Fruit fly (Drosophila melanogaster) whole organism, embryonic: Measurements from ENCODE around the gene U2af50.
A peak's percentile ranks its signal among the peaks of the same experiment; 100 is the strongest.

Source experiments
- Abd-B ChIP-seq: fragments of 200-800 bp; sonication (Bioruptor generic); optimal IDR thresholded peaks from 2 replicates; lab custom pipeline; 2018; ENCODE audit warnings: missing biosample characterization, mild to moderate bottlenecking, missing genetic modification characterization, moderate library complexity
- Awh ChIP-seq: fragments of 200-800 bp; sonication (Bioruptor generic); IDR thresholded peaks from 2 replicates; pipeline ENCODE4, ENCODE4 v1.3.6; 2022; ENCODE audit warnings: missing biosample characterization, missing genetic modification characterization
- CG10209 ChIP-seq: fragments of 200-800 bp; sonication (Bioruptor generic); optimal IDR thresholded peaks from 3 replicates; lab custom pipeline; 2017; ENCODE audit warnings: missing biosample characterization, mild to moderate bottlenecking, missing genetic modification characterization, missing genetic modification reagents
- CG10654 ChIP-seq: fragments of 200-800 bp; sonication (Bioruptor generic); optimal IDR thresholded peaks from 2 replicates; lab custom pipeline; 2016; ENCODE audit warnings: missing biosample characterization, missing genetic modification characterization
- CG11560 ChIP-seq: fragments of 200-800 bp; sonication (Bioruptor generic); IDR thresholded peaks from 3 replicates; pipeline ENCODE4 v1.3.6; 2022; ENCODE audit warnings: missing biosample characterization, missing genetic modification characterization
- CG12942 ChIP-seq: fragments of 200-800 bp; sonication (Bioruptor generic); optimal IDR thresholded peaks from 3 replicates; lab custom pipeline; 2016; ENCODE audit warnings: missing biosample characterization, missing genetic modification characterization
- CG13624 ChIP-seq: fragments of 200-800 bp; sonication (Bioruptor generic); optimal IDR thresholded peaks from 2 replicates; lab custom pipeline; 2016; ENCODE audit warnings: missing biosample characterization, missing genetic modification characterization
- CG14014 ChIP-seq: fragments of 200-800 bp; sonication (Bioruptor generic); IDR thresholded peaks from 2 replicates; pipeline ENCODE4 v1.3.6; 2022; ENCODE audit warnings: missing biosample characterization, missing genetic modification characterization
- CG18262 ChIP-seq: fragments of 200-800 bp; optimal IDR thresholded peaks from 3 replicates; lab custom pipeline; 2019; ENCODE audit warnings: missing biosample characterization, mild to moderate bottlenecking, missing genetic modification characterization, moderate library complexity
- CG2712 ChIP-seq: fragments of 200-800 bp; optimal IDR thresholded peaks from 3 replicates; lab custom pipeline; 2019; ENCODE audit warnings: missing biosample characterization, mild to moderate bottlenecking, missing genetic modification characterization, moderate library complexity
- CG3407 ChIP-seq: fragments of 200-800 bp; sonication (Bioruptor generic); optimal IDR thresholded peaks from 2 replicates; lab custom pipeline; 2018; ENCODE audit warnings: missing biosample characterization, mild to moderate bottlenecking, missing genetic modification characterization
- CG4424 ChIP-seq: fragments of 200-800 bp; sonication (Bioruptor generic); optimal IDR thresholded peaks from 3 replicates; lab custom pipeline; 2016; ENCODE audit warnings: missing biosample characterization, missing genetic modification characterization
- CG7963 ChIP-seq: fragments of 200-800 bp; sonication (Bioruptor generic); IDR thresholded peaks from 3 replicates; pipeline ENCODE4 v1.3.6; 2022; ENCODE audit warnings: missing biosample characterization, missing genetic modification characterization; ENCODE audit not compliant: partially characterized antibody
- CG8359 ChIP-seq: fragments of 200-800 bp; sonication (Bioruptor generic); optimal IDR thresholded peaks from 2 replicates; lab custom pipeline; 2017; ENCODE audit warnings: missing biosample characterization, mild to moderate bottlenecking, missing genetic modification characterization, borderline replicate concordance
- CG8388 ChIP-seq: fragments of 200-800 bp; sonication (Bioruptor generic); optimal IDR thresholded peaks from 2 replicates; lab custom pipeline; 2019; ENCODE audit warnings: missing biosample characterization, mild to moderate bottlenecking, missing genetic modification characterization, moderate library complexity
- CG9609 ChIP-seq: fragments of 200-800 bp; sonication (Bioruptor generic); optimal IDR thresholded peaks from 3 replicates; lab custom pipeline; 2016; ENCODE audit warnings: missing biosample characterization, missing genetic modification characterization
- CkIIα-i1 ChIP-seq: fragments of 200-800 bp; sonication (Bioruptor generic); IDR thresholded peaks from 2 replicates; pipeline ENCODE4 v1.3.6; 2022; ENCODE audit warnings: missing biosample characterization, missing genetic modification characterization
- Eip74EF ChIP-seq, 2 experiments: fragments of 200-800 bp in 1 of 2; fragments of >200 bp in 1 of 2; sonication (Bioruptor generic) in 1 of 2; optimal IDR thresholded peaks; 2 replicates each; lab custom pipeline; 2017 to 2019; ENCODE audit warnings: missing biosample characterization in 2 of 2, missing genetic modification characterization in 2 of 2, mild to moderate bottlenecking in 1 of 2, moderate library complexity in 1 of 2
- Elba2 ChIP-seq: fragments of 200-800 bp; sonication (Bioruptor generic); optimal IDR thresholded peaks from 3 replicates; lab custom pipeline; 2016; ENCODE audit warnings: missing biosample characterization, missing genetic modification characterization
- Fer1 ChIP-seq: fragments of 200-800 bp; sonication (Bioruptor generic); optimal IDR thresholded peaks from 2 replicates; lab custom pipeline; 2017; ENCODE audit warnings: missing biosample characterization, mild to moderate bottlenecking, missing genetic modification characterization
- HLH54F ChIP-seq: fragments of 200-800 bp; sonication (Bioruptor generic); optimal IDR thresholded peaks from 3 replicates; lab custom pipeline; 2016; ENCODE audit warnings: missing biosample characterization, missing genetic modification characterization
- Hmx ChIP-seq: fragments of 200-800 bp; sonication (Bioruptor generic); optimal IDR thresholded peaks from 2 replicates; lab custom pipeline; 2016; ENCODE audit warnings: missing biosample characterization, missing genetic modification characterization
- Hr39 ChIP-seq: fragments of >200 bp; optimal IDR thresholded peaks from 2 replicates; lab custom pipeline; 2017
- MTF-1 ChIP-seq: fragments of 200-800 bp; sonication (Bioruptor generic); optimal IDR thresholded peaks from 2 replicates; lab custom pipeline; 2018; ENCODE audit warnings: missing biosample characterization, mild to moderate bottlenecking, missing genetic modification characterization, borderline replicate concordance
- Mad ChIP-seq: fragments of 200-800 bp; sonication (Bioruptor generic); optimal IDR thresholded peaks from 2 replicates; lab custom pipeline; 2016; ENCODE audit warnings: missing biosample characterization, missing genetic modification characterization
- Meics ChIP-seq: fragments of 200-800 bp; sonication (Bioruptor generic); optimal IDR thresholded peaks from 2 replicates; lab custom pipeline; 2017; ENCODE audit warnings: missing biosample characterization, mild to moderate bottlenecking, missing genetic modification characterization
- Nf-YB ChIP-seq: fragments of 200-800 bp; sonication (Bioruptor generic); optimal IDR thresholded peaks from 3 replicates; lab custom pipeline; 2019; ENCODE audit warnings: missing biosample characterization, mild to moderate bottlenecking, missing genetic modification characterization, moderate library complexity
- Oli ChIP-seq: fragments of 200-800 bp; sonication (Bioruptor generic); optimal IDR thresholded peaks from 2 replicates; lab custom pipeline; 2018; ENCODE audit warnings: missing biosample characterization, mild to moderate bottlenecking, missing genetic modification characterization, moderate library complexity
- Opbp ChIP-seq: fragments of 200-800 bp; sonication (Bioruptor generic); IDR thresholded peaks from 3 replicates; pipeline ENCODE4 v1.3.6; 2022; ENCODE audit warnings: missing biosample characterization, missing genetic modification characterization; ENCODE audit not compliant: partially characterized antibody
- Taf1 ChIP-seq: fragments of 200-800 bp; sonication (Bioruptor generic); IDR thresholded peaks from 2 replicates; pipeline ENCODE4 v1.3.6; 2022; ENCODE audit warnings: missing biosample characterization, missing genetic modification characterization
- Trl ChIP-seq, 3 experiments: fragments of >200 bp in 2 of 3; fragments of 200-800 bp in 1 of 3; sonication (Bioruptor generic) in 1 of 3; optimal IDR thresholded peaks; 2 replicates in 1 of 3; 3 replicates in 2 of 3; lab custom pipeline; 2016 to 2017; ENCODE audit warnings: missing biosample characterization in 1 of 3, missing genetic modification characterization in 1 of 3
- bsh ChIP-seq, 2 experiments: fragments of 200-800 bp; sonication (Bioruptor generic); optimal IDR thresholded peaks; 2 replicates each; lab custom pipeline; 2017 to 2018; ENCODE audit warnings: mild to moderate bottlenecking in 2 of 2, missing biosample characterization in 2 of 2, missing genetic modification characterization in 2 of 2, moderate library complexity in 1 of 2
- ci ChIP-seq: fragments of 200-800 bp; sonication (Bioruptor generic); IDR thresholded peaks from 3 replicates; pipeline ENCODE4 v1.3.6; 2022; ENCODE audit warnings: missing biosample characterization, missing genetic modification characterization
- corto ChIP-seq: fragments of 200-800 bp; sonication (Bioruptor generic); optimal IDR thresholded peaks from 2 replicates; lab custom pipeline; 2016; ENCODE audit warnings: missing biosample characterization, mild to moderate bottlenecking, missing genetic modification characterization, moderate library complexity
- danr ChIP-seq: fragments of 200-800 bp; sonication (Bioruptor generic); IDR thresholded peaks from 2 replicates; pipeline ENCODE4 v1.3.6; 2022; ENCODE audit warnings: missing biosample characterization, missing genetic modification characterization
- jumu ChIP-seq: fragments of 200-800 bp; sonication (Bioruptor generic); optimal IDR thresholded peaks from 3 replicates; lab custom pipeline; 2016; ENCODE audit warnings: missing biosample characterization, missing genetic modification characterization
- lilli ChIP-seq: fragments of 200-800 bp; sonication (Bioruptor generic); optimal IDR thresholded peaks from 3 replicates; lab custom pipeline; 2016; ENCODE audit warnings: missing biosample characterization, missing genetic modification characterization
- onecut ChIP-seq: fragments of 200-800 bp; sonication (Bioruptor generic); IDR thresholded peaks from 2 replicates; pipeline ENCODE4 v1.3.6; 2022; ENCODE audit warnings: missing biosample characterization, missing genetic modification characterization
- pum ChIP-seq: fragments of 200-800 bp; sonication (Bioruptor generic); optimal IDR thresholded peaks from 2 replicates; lab custom pipeline; 2016; ENCODE audit warnings: missing biosample characterization, missing genetic modification characterization
- pzg ChIP-seq: fragments of 200-800 bp; sonication (Bioruptor generic); optimal IDR thresholded peaks from 3 replicates; lab custom pipeline; 2018; ENCODE audit warnings: missing biosample characterization, mild to moderate bottlenecking, missing genetic modification characterization, moderate library complexity
- ranshi ChIP-seq: fragments of 200-800 bp; sonication (Bioruptor generic); IDR thresholded peaks from 2 replicates; pipeline ENCODE4 v1.3.6; 2022; ENCODE audit warnings: missing biosample characterization, missing genetic modification characterization
- rib ChIP-seq: fragments of 200-800 bp; sonication (Bioruptor generic); IDR thresholded peaks from 2 replicates; pipeline ENCODE4 v1.3.6; 2022; ENCODE audit warnings: missing biosample characterization, missing genetic modification characterization
- tll ChIP-seq, 2 experiments: fragments of 200-800 bp in 1 of 2; fragments of >200 bp in 1 of 2; sonication (Bioruptor generic) in 1 of 2; optimal IDR thresholded peaks; 2 replicates each; lab custom pipeline; 2017 to 2019; ENCODE audit warnings: missing biosample characterization in 2 of 2, missing genetic modification characterization in 2 of 2, mild to moderate bottlenecking in 1 of 2, moderate library complexity in 1 of 2
- tup ChIP-seq: fragments of 200-800 bp; sonication (Bioruptor generic); optimal IDR thresholded peaks from 2 replicates; lab custom pipeline; 2016; ENCODE audit warnings: missing biosample characterization, mild to moderate bottlenecking, missing genetic modification characterization, moderate library complexity
- vfl ChIP-seq: fragments of 200-800 bp; sonication (Bioruptor generic); optimal IDR thresholded peaks from 2 replicates; lab custom pipeline; 2016; ENCODE audit warnings: missing biosample characterization, missing genetic modification characterization
- vnd ChIP-seq: fragments of 200-800 bp; sonication (Bioruptor generic); IDR thresholded peaks from 3 replicates; pipeline ENCODE4 v1.3.6; 2022; ENCODE audit warnings: missing biosample characterization, missing genetic modification characterization; ENCODE audit not compliant: partially characterized antibody
- yki ChIP-seq: fragments of >200 bp; optimal IDR thresholded peaks from 3 replicates; lab custom pipeline; 2018
- zf30C ChIP-seq: fragments of 200-800 bp; sonication (Bioruptor generic); optimal IDR thresholded peaks from 3 replicates; lab custom pipeline; 2018; ENCODE audit warnings: missing biosample characterization, mild to moderate bottlenecking, missing genetic modification characterization
- zfh2 ChIP-seq: fragments of 200-800 bp; sonication (Bioruptor generic); optimal IDR thresholded peaks from 2 replicates; lab custom pipeline; 2016; ENCODE audit warnings: missing biosample characterization, missing genetic modification characterization

U2af50 gene

DNA sequence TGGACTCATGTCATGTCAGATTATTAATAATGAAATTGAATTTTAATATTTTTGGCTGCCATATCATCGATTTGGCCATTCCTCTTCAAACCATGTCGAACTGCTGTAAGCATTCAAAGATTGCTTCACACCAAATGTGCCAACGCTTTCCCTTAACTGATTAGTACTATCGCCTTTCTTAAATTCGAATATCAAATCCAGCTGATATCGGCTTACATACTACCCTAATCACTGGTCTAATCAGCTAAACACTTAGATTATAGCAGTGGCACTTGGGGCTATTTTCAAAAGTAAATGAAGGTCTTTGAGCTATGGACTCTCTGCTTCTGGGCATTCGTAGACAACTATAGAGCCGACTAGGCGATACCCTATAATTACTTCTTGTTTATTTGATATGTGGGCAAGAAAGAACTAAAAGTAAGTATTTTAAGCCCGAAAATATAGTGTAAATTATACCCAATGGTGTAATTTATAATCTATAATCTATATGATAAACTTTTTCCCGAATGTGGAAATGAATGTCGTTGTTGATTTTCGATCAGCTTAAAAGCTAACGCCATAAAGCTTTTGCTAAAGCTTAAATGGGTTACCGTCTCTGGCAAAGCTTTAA lies 45.1 kb upstream of the U2af50 start (continued):
- TF ChIP-seq Trl (optimal IDR thresholded peaks at IDR 0.05; lab: Kevin White, UChicago) (no peak), Trl (GFP tag; optimal IDR thresholded peaks at IDR 0.05; lab: Kevin White, UChicago) (peak; percentile 51), pzg (GFP tag; lab: Kevin White, UChicago) (no peak), tup (peak; percentile 37), CG10654 (peak; percentile 60), Eip74EF (GFP tag; optimal IDR thresholded peaks at IDR 0.05; lab: Kevin White, UChicago) (peak in 1 of 2 experiments; percentile 74), rib (peak; percentile 71; the same call in 1 of the 2 replicates), CG10209 (GFP tag; lab: Kevin White, UChicago) (peak; percentile 82), yki (lab: Kevin White, UChicago) (no peak), corto (GFP tag; lab: Kevin White, UChicago) (peak; percentile 44), CG12942 (GFP tag; lab: Kevin White, UChicago) (peak; percentile 12), vnd (GFP tag; lab: Robert Waterston, UW) (no peak), CG13624 (GFP tag; lab: Kevin White, UChicago) (peak; percentile 72), onecut (GFP tag; lab: Robert Waterston, UW) (no peak; the same call in 1 of the 2 replicates), CG8388 (GFP tag; lab: Kevin White, UChicago) (peak; percentile 64), ci (GFP tag; lab: Robert Waterston, UW) (peak; percentile 84), bsh (GFP tag; optimal IDR thresholded peaks at IDR 0.05; lab: Kevin White, UChicago) (peak in 1 of 2 experiments; percentile 80), CG8359 (GFP tag; lab: Kevin White, UChicago) (peak; percentile 30), MTF-1 (GFP tag; lab: Kevin White, UChicago) (peak; percentile 47), Awh (GFP tag; lab: Robert Waterston, UW) (peak; percentile 52), tll (GFP tag; optimal IDR thresholded peaks at IDR 0.05; lab: Kevin White, UChicago) (no peak), CG18262 (tag; lab: Kevin White, UChicago) (no peak), Hr39 (no peak), lilli (peak; percentile 89), Abd-B (GFP tag; lab: Kevin White, UChicago) (peak; percentile 63), HLH54F (GFP tag; lab: Kevin White, UChicago) (peak; percentile 41), ranshi (GFP tag; lab: Robert Waterston, UW) (peak; percentile 87), jumu (GFP tag; lab: Kevin White, UChicago) (peak; percentile 39), vfl (peak; percentile 65), CG11560 (tag; lab: Robert Waterston, UW) (no peak), CG9609 (GFP tag; lab: Kevin White, UChicago) (peak; percentile 35), zfh2 (GFP tag; lab: Kevin White, UChicago) (peak; percentile 55), Oli (peak; percentile 85), Fer1 (GFP tag; lab: Kevin White, UChicago) (peak; percentile 85), Mad (GFP tag; lab: Kevin White, UChicago) (peak; percentile 62), Opbp (GFP tag; lab: Robert Waterston, UW) (no peak), CG3407 (GFP tag; lab: Kevin White, UChicago) (peak; percentile 38), CG7963 (GFP tag; lab: Robert Waterston, UW) (no peak), pum (GFP tag; lab: Kevin White, UChicago) (peak; percentile 36), zf30C (GFP tag; lab: Kevin White, UChicago) (no peak), CG14014 (GFP tag; lab: Robert Waterston, UW) (peak; percentile 71), Elba2 (GFP tag; lab: Kevin White, UChicago) (no peak), Nf-YB (GFP tag; lab: Kevin White, UChicago) (peak; percentile 50), Taf1 (GFP tag; lab: Robert Waterston, UW) (peak; percentile 55), CG4424 (peak; percentile 66), Hmx (GFP tag; lab: Kevin White, UChicago) (no peak), Meics (GFP tag; lab: Kevin White, UChicago) (peak; percentile 86), CG2712 (tag; lab: Kevin White, UChicago) (no peak), CkIIα-i1 (GFP tag; lab: Robert Waterston, UW) (no peak), danr (GFP tag; lab: Robert Waterston, UW) (peak; percentile 58)
